Worm (Caenorhabditis elegans) whole organism, L4/young adult: ENCODE data around the gene srz-101.

Source experiments
- W03F9.2 ChIP-seq: fragments of 150-350 bp; optimal IDR thresholded peaks from 2 replicates; lab custom pipeline; 2014; ENCODE audit warnings: missing biosample characterization, missing genetic modification characterization
- dao-5 ChIP-seq: sonication (generic microtip); optimal IDR thresholded peaks from 2 replicates; lab custom pipeline; 2016; ENCODE audit warnings: missing genotype, missing genetic modification characterization, moderate library complexity, missing compliant biosample characterization
- him-1 ChIP-seq: sonication (generic microtip); optimal IDR thresholded peaks from 2 replicates; lab custom pipeline; 2016; ENCODE audit warnings: missing genotype, missing genetic modification reagents, missing genetic modification characterization, missing compliant biosample characterization

ce11 chrV:16683359-16683758 lies 11.3 kb upstream of the srz-101 start:
- TF ChIP-seq W03F9.2 (tag; lab: Kevin White, UChicago) (no peak), him-1 (tag; lab: Kevin White, UChicago) (no peak), dao-5 (tag; lab: Kevin White, UChicago) (no peak)
